Worm (Caenorhabditis elegans): Measurements from ENCODE around the gene Y43F4A.1.

Y43F4A.1 gene

ce11 chrIII:13270896-13271295 is 48.0 kb downstream of the Y43F4A.1 start:
- TF ChIP-seq zip-8 (tag; optimal IDR thresholded peaks at IDR 0.05) (no peak), ces-1 (GFP tag; optimal IDR thresholded peaks at IDR 0.05) (peak; percentile 35)

- no peak for TF ChIP-seq unc-39 (tag; optimal IDR thresholded peaks at IDR 0.05)
- no peak for TF ChIP-seq lsy-2 (tag; optimal IDR thresholded peaks at IDR 0.05)
- no peak for TF ChIP-seq ceh-83 (GFP tag; optimal IDR thresholded peaks at IDR 0.05)
- TF ChIP-seq nhr-28 (tag; optimal IDR thresholded peaks at IDR 0.05), result no peak
- no peak for TF ChIP-seq sem-2 (GFP tag; optimal IDR thresholded peaks at IDR 0.05)
- no peak for TF ChIP-seq pha-4 (tag; optimal IDR thresholded peaks at IDR 0.05)
- TF ChIP-seq blmp-1 (tag; optimal IDR thresholded peaks at IDR 0.05), result no peak
- TF ChIP-seq drap-1 (GFP tag; optimal IDR thresholded peaks at IDR 0.05), result no peak
- no peak for TF ChIP-seq unc-62 (GFP tag; optimal IDR thresholded peaks at IDR 0.05)
- no peak for TF ChIP-seq nhr-76 (tag; optimal IDR thresholded peaks at IDR 0.05)
- TF ChIP-seq mls-2 (tag; optimal IDR thresholded peaks at IDR 0.05), result no peak
- no peak for TF ChIP-seq ham-2 (GFP tag; optimal IDR thresholded peaks at IDR 0.05)
Observed at ce11 chrIII:13272227-13272626, 49.4 kb downstream of the Y43F4A.1 start.

- TF ChIP-seq lin-32 (GFP tag; optimal IDR thresholded peaks at IDR 0.05) (no peak), flh-1 (GFP tag; optimal IDR thresholded peaks at IDR 0.05) (no peak), elt-3 (tag; optimal IDR thresholded peaks at IDR 0.05) (no peak), sptf-1 (tag; optimal IDR thresholded peaks at IDR 0.05) (no peak), pha-4 (tag; optimal IDR thresholded peaks at IDR 0.05) (no peak), nhr-2 (tag; optimal IDR thresholded peaks at IDR 0.05) (no peak), nhr-12 (tag; optimal IDR thresholded peaks at IDR 0.05) (no peak), cnd-1 (tag; optimal IDR thresholded peaks at IDR 0.05) (no peak), blmp-1 (tag; optimal IDR thresholded peaks at IDR 0.05) (no peak), bed-3 (GFP tag; optimal IDR thresholded peaks at IDR 0.05) (no peak)
Observed at ce11 chrIII:13272788-13273187, 49.9 kb downstream of the Y43F4A.1 start.

ce11 chrIII:13275784-13276183 is 52.9 kb downstream of the Y43F4A.1 start:
- TF ChIP-seq mep-1 (tag; optimal IDR thresholded peaks at IDR 0.05) (no peak), cnd-1 (tag; optimal IDR thresholded peaks at IDR 0.05) (peak; percentile 59), ham-2 (GFP tag; optimal IDR thresholded peaks at IDR 0.05) (peak; percentile 12), tbx-8 (GFP tag; optimal IDR thresholded peaks at IDR 0.05) (no peak), drap-1 (GFP tag; optimal IDR thresholded peaks at IDR 0.05) (peak; percentile 28), unc-120 (tag; optimal IDR thresholded peaks at IDR 0.05; ENCODE audit: poor library complexity, severe bottlenecking) (peak; percentile 37), sptf-1 (tag; optimal IDR thresholded peaks at IDR 0.05) (peak; percentile 64), lin-32 (GFP tag; optimal IDR thresholded peaks at IDR 0.05) (peak; percentile 38), lsy-2 (tag; optimal IDR thresholded peaks at IDR 0.05) (peak; percentile 1), nhr-237 (tag; optimal IDR thresholded peaks at IDR 0.05) (no peak), hlh-1 (tag; optimal IDR thresholded peaks at IDR 0.05) (no peak), elt-1 (tag; optimal IDR thresholded peaks at IDR 0.05; ENCODE audit: borderline replicate concordance, insufficient read depth) (no peak), mls-2 (tag; optimal IDR thresholded peaks at IDR 0.05) (peak; percentile 48), ces-1 (GFP tag; optimal IDR thresholded peaks at IDR 0.05) (peak; percentile 55), unc-62 (GFP tag; optimal IDR thresholded peaks at IDR 0.05) (no peak), pha-4 (tag; optimal IDR thresholded peaks at IDR 0.05) (peak; percentile 22), nhr-2 (tag; optimal IDR thresholded peaks at IDR 0.05) (no peak)

- no peak for TF ChIP-seq mep-1 (tag; optimal IDR thresholded peaks at IDR 0.05)
- TF ChIP-seq nhr-237 (tag; optimal IDR thresholded peaks at IDR 0.05), result no peak
- TF ChIP-seq nhr-28 (tag; optimal IDR thresholded peaks at IDR 0.05), result no peak
- no peak for TF ChIP-seq hlh-1 (tag; optimal IDR thresholded peaks at IDR 0.05)
- no peak for TF ChIP-seq lin-32 (GFP tag; optimal IDR thresholded peaks at IDR 0.05)
- TF ChIP-seq elt-1 (tag; optimal IDR thresholded peaks at IDR 0.05; ENCODE audit: borderline replicate concordance, insufficient read depth), result no peak
- TF ChIP-seq sem-2 (GFP tag; optimal IDR thresholded peaks at IDR 0.05), result no peak
- TF ChIP-seq nhr-12 (tag; optimal IDR thresholded peaks at IDR 0.05), result no peak
- TF ChIP-seq ces-1 (GFP tag; optimal IDR thresholded peaks at IDR 0.05), result no peak
- TF ChIP-seq drap-1 (GFP tag; optimal IDR thresholded peaks at IDR 0.05), result no peak
- TF ChIP-seq elt-3 (tag; optimal IDR thresholded peaks at IDR 0.05), result no peak
- no peak for TF ChIP-seq flh-1 (GFP tag; optimal IDR thresholded peaks at IDR 0.05)
- no peak for TF ChIP-seq pha-4 (tag; optimal IDR thresholded peaks at IDR 0.05)
- no peak for TF ChIP-seq zip-8 (tag; optimal IDR thresholded peaks at IDR 0.05)
- no peak for TF ChIP-seq ztf-11 (tag; optimal IDR thresholded peaks at IDR 0.05)
- TF ChIP-seq bed-3 (GFP tag; optimal IDR thresholded peaks at IDR 0.05), result no peak
- TF ChIP-seq ceh-43 (GFP tag; optimal IDR thresholded peaks at IDR 0.05), result no peak
- TF ChIP-seq tbx-8 (GFP tag; optimal IDR thresholded peaks at IDR 0.05), result no peak
Observed at ce11 chrIII:13276958-13277357, 54.1 kb downstream of the Y43F4A.1 start, which contains the start of gene unc-64. Gene unc-64, plus strand, starts transcription at chrIII:13277258.
